Worm (Caenorhabditis elegans): Measurements from ENCODE around the gene Y39A3A.4.

The Y39A3A.4 gene

DNA sequence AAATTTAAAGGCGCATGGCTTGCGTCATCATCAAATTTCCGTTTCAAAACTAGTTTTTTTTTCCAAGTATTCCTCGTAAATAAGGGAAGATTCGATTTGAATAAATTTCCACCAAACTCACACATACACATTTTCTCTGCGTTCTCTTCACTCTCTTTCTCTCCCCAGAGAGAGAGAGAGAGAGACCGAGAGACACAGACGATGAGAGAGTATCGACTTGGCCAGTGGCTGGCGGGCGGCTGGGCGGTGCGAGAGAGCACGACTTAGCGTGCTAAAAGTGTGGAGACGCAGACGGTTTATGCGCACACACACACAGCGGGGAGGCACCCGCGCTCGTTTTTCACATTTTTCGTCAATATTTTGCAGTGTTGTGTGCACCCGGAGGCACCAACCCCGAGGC lies 24.4 kb upstream of the Y39A3A.4 start (continued):
- peak; percentile 80 for TF ChIP-seq rbr-2 (tag; optimal IDR thresholded peaks at IDR 0.05)
- TF ChIP-seq ctbp-1 (GFP tag; IDR thresholded peaks at IDR 0.05), result peak; percentile 79
- no peak for TF ChIP-seq nhr-77 (tag; optimal IDR thresholded peaks at IDR 0.05)
- 0 out of 2 replicates have a peak, but pooled peaks have one; percentile 41 for TF ChIP-seq lin-1 (GFP tag; IDR thresholded peaks at IDR 0.05)
- TF ChIP-seq mxl-3 (GFP tag; optimal IDR thresholded peaks at IDR 0.05), result no peak
- no peak for TF ChIP-seq unc-62 (GFP tag; optimal IDR thresholded peaks at IDR 0.05 in 1 of 2)
- no peak for TF ChIP-seq unc-62 (tag; optimal IDR thresholded peaks at IDR 0.05)
- TF ChIP-seq ces-1 (GFP tag; optimal IDR thresholded peaks at IDR 0.05), result peak; percentile 90
- TF ChIP-seq egl-43 (GFP tag; IDR thresholded peaks at IDR 0.05), result peak; percentile 79; the same call in 1 of the 2 replicates
- TF ChIP-seq madf-9 (GFP tag; conservative IDR thresholded peaks at IDR 0.05), result no peak
- peak; percentile 59 for TF ChIP-seq nhr-48 (tag; optimal IDR thresholded peaks at IDR 0.05)
- TF ChIP-seq nhr-11 (tag; optimal IDR thresholded peaks at IDR 0.05), result peak; percentile 17
- TF ChIP-seq F37D6.2 (tag; optimal IDR thresholded peaks at IDR 0.05), result peak; percentile 40
- peak in 1 of 2 experiments; percentile 32 for TF ChIP-seq daf-16 (GFP tag; optimal IDR thresholded peaks at IDR 0.05)
- TF ChIP-seq daf-16 (tag; optimal IDR thresholded peaks at IDR 0.05), result peak; percentile 58
- TF ChIP-seq Y105C5A.15 (GFP tag; IDR thresholded peaks at IDR 0.05), result no peak
- peak; percentile 79 for TF ChIP-seq fkh-10 (GFP tag; optimal IDR thresholded peaks at IDR 0.05)
- peak; percentile 44; the same call in 1 of the 2 replicates for TF ChIP-seq php-3 (GFP tag; IDR thresholded peaks at IDR 0.05)
- peak; percentile 24 for TF ChIP-seq dpl-1 (GFP tag; optimal IDR thresholded peaks at IDR 0.05)
- TF ChIP-seq dmd-6 (GFP tag; IDR thresholded peaks at IDR 0.05), result peak; percentile 56
- TF ChIP-seq nhr-6 (tag; optimal IDR thresholded peaks at IDR 0.05), result peak; percentile 71
- TF ChIP-seq mdl-1 (tag; optimal IDR thresholded peaks at IDR 0.05), result peak in 1 of 2 experiments; percentile 66
- peak; percentile 45 for TF ChIP-seq vab-7 (GFP tag; IDR thresholded peaks at IDR 0.05)
- TF ChIP-seq F10B5.3 (tag; optimal IDR thresholded peaks at IDR 0.05), result no peak
- no peak for TF ChIP-seq Y5F2A.4 (GFP tag; optimal IDR thresholded peaks at IDR 0.05)
- 0 out of 2 replicates have a peak, but pooled peaks have one; percentile 5 for TF ChIP-seq dmd-9 (GFP tag; IDR thresholded peaks at IDR 0.05)
- peak; percentile 71 for TF ChIP-seq ceh-28 (tag; optimal IDR thresholded peaks at IDR 0.05)
- peak; percentile 71 for TF ChIP-seq hlh-30 (tag; optimal IDR thresholded peaks at IDR 0.05; ENCODE audit: insufficient read depth)
- peak; percentile 98 for TF ChIP-seq aha-1 (tag)

ce11 chrIII:2099808-2100366 lies 23.5 kb upstream of the Y39A3A.4 start:
- TF ChIP-seq zip-11 (GFP tag; IDR thresholded peaks at IDR 0.05), result no peak
- TF ChIP-seq nhr-102 (tag; optimal IDR thresholded peaks at IDR 0.05), result no peak
- TF ChIP-seq lir-3 (tag; optimal IDR thresholded peaks at IDR 0.05), result no peak
- TF ChIP-seq pha-4 (GFP tag; IDR thresholded peaks at IDR 0.05), result peak; percentile 50; the same call in 1 of the 2 replicates
- TF ChIP-seq pha-4 (tag; optimal IDR thresholded peaks at IDR 0.05), result no peak
- TF ChIP-seq ceh-32 (tag; optimal IDR thresholded peaks at IDR 0.05; ENCODE audit: poor library complexity), result no peak
- TF ChIP-seq dmd-8 (GFP tag; IDR thresholded peaks at IDR 0.05), result no peak
- no peak for TF ChIP-seq attf-4 (tag; optimal IDR thresholded peaks at IDR 0.05)
- no peak for TF ChIP-seq ces-1 (GFP tag; optimal IDR thresholded peaks at IDR 0.05)
- no peak for TF ChIP-seq ceh-82 (tag; optimal IDR thresholded peaks at IDR 0.05)
- TF ChIP-seq php-3 (GFP tag; IDR thresholded peaks at IDR 0.05), result peak; percentile 59; the same call in 1 of the 2 replicates
- no peak; the same call in 1 of the 2 replicates for TF ChIP-seq arid-1 (GFP tag; conservative IDR thresholded peaks at IDR 0.05)
- no peak for TF ChIP-seq dmd-9 (GFP tag; IDR thresholded peaks at IDR 0.05)
- TF ChIP-seq cey-2 (tag; optimal IDR thresholded peaks at IDR 0.05; ENCODE audit: borderline replicate concordance, insufficient read depth), result no peak
- TF ChIP-seq egl-27 (tag; optimal IDR thresholded peaks at IDR 0.05), result no peak
- no peak for TF ChIP-seq Y105C5A.15 (GFP tag; IDR thresholded peaks at IDR 0.05)
- TF ChIP-seq sdz-12 (GFP tag; optimal IDR thresholded peaks at IDR 0.05), result no peak
- TF ChIP-seq fos-1 (tag; optimal IDR thresholded peaks at IDR 0.05), result no peak
- TF ChIP-seq mep-1 (tag; optimal IDR thresholded peaks at IDR 0.05), result peak; percentile 21
- TF ChIP-seq rbr-2 (tag; optimal IDR thresholded peaks at IDR 0.05), result no peak
- TF ChIP-seq nhr-28 (tag; optimal IDR thresholded peaks at IDR 0.05), result peak; percentile 87
- no peak for TF ChIP-seq nhr-48 (tag; optimal IDR thresholded peaks at IDR 0.05)
- no peak for TF ChIP-seq F37D6.2 (tag; optimal IDR thresholded peaks at IDR 0.05)
- peak; percentile 72 for TF ChIP-seq dve-1 (tag; optimal IDR thresholded peaks at IDR 0.05; ENCODE audit: insufficient read depth)
- no peak for TF ChIP-seq fkh-10 (GFP tag; optimal IDR thresholded peaks at IDR 0.05)
- TF ChIP-seq zfp-3 (GFP tag; conservative IDR thresholded peaks at IDR 0.05), result no peak
- no peak for TF ChIP-seq lin-29 (GFP tag; IDR thresholded peaks at IDR 0.05)
- no peak for TF ChIP-seq egl-43 (GFP tag; IDR thresholded peaks at IDR 0.05)
- TF ChIP-seq lsy-2 (tag; optimal IDR thresholded peaks at IDR 0.05), result peak in 1 of 2 experiments; percentile 34
- TF ChIP-seq mdl-1 (tag; optimal IDR thresholded peaks at IDR 0.05), result no peak

All from whole organism, L4 larva.